Worm (Caenorhabditis elegans) whole organism, late embryonic: Measurements from ENCODE around the gene Y47D7A.13.

ENCODE experiments used
- C08G9.2 ChIP-seq: sonication (generic microtip); optimal IDR thresholded peaks from 2 replicates; lab custom pipeline; 2016; ENCODE audit warnings: mild to moderate bottlenecking, missing genetic modification characterization, moderate library complexity, missing compliant biosample characterization
- F13H6.1 ChIP-seq: sonication (generic microtip); optimal IDR thresholded peaks from 2 replicates; lab custom pipeline; 2016; ENCODE audit warnings: missing genetic modification characterization, missing compliant biosample characterization
- K09A11.1 ChIP-seq: sonication (generic microtip); optimal IDR thresholded peaks from 2 replicates; lab custom pipeline; 2017; ENCODE audit warnings: antibody characterized with exemption, mild to moderate bottlenecking, missing genetic modification characterization, missing compliant biosample characterization; ENCODE audit not compliant: insufficient read depth
- Y22D7AL.16 ChIP-seq: sonication (generic microtip); optimal IDR thresholded peaks from 2 replicates; lab custom pipeline; 2016; ENCODE audit warnings: missing genetic modification characterization, missing compliant biosample characterization
- ahr-1 ChIP-seq: sonication (generic microtip); optimal IDR thresholded peaks from 2 replicates; lab custom pipeline; 2016; ENCODE audit warnings: missing genetic modification characterization, missing compliant biosample characterization
- ama-1 ChIP-seq: fragments of 150-350 bp; optimal IDR thresholded peaks from 2 replicates; lab custom pipeline; 2014
- ceh-19 ChIP-seq: fragments of 200-800 bp; sonication (Bioruptor generic); optimal IDR thresholded peaks from 2 replicates; lab custom pipeline; 2018; ENCODE audit warnings: mild to moderate bottlenecking, missing genetic modification characterization, missing compliant biosample characterization
- ceh-22 ChIP-seq: sonication (generic microtip); optimal IDR thresholded peaks from 2 replicates; lab custom pipeline; 2017; ENCODE audit warnings: missing biosample characterization, missing genetic modification characterization
- ceh-31 ChIP-seq: sonication (generic microtip); optimal IDR thresholded peaks from 2 replicates; lab custom pipeline; 2016; ENCODE audit warnings: missing genetic modification characterization, missing compliant biosample characterization
- ceh-34 ChIP-seq: sonication (generic microtip); optimal IDR thresholded peaks from 2 replicates; lab custom pipeline; 2016; ENCODE audit warnings: mild to moderate bottlenecking, missing genetic modification characterization, missing compliant biosample characterization
- ceh-48 ChIP-seq: sonication (generic microtip); optimal IDR thresholded peaks from 2 replicates; lab custom pipeline; 2016; ENCODE audit warnings: missing genetic modification characterization, inconsistent platforms, missing compliant biosample characterization
- ceh-6 ChIP-seq: fragments of 200-800 bp; sonication (Bioruptor generic); optimal IDR thresholded peaks from 2 replicates; lab custom pipeline; 2018; ENCODE audit warnings: mild to moderate bottlenecking, missing genetic modification characterization, missing compliant biosample characterization
- ceh-9 ChIP-seq: sonication (generic microtip); optimal IDR thresholded peaks from 2 replicates; lab custom pipeline; 2016; ENCODE audit warnings: mild to moderate bottlenecking, missing genetic modification characterization, inconsistent platforms, missing compliant biosample characterization
- dve-1 ChIP-seq: sonication (generic microtip); optimal IDR thresholded peaks from 2 replicates; lab custom pipeline; 2017; ENCODE audit warnings: antibody characterized with exemption, mild to moderate bottlenecking, missing genetic modification characterization, missing compliant biosample characterization
- ets-4 ChIP-seq: sonication (generic microtip); optimal IDR thresholded peaks from 2 replicates; lab custom pipeline; 2016; ENCODE audit warnings: missing genetic modification characterization, missing compliant biosample characterization
- fax-1 ChIP-seq: sonication (generic microtip); optimal IDR thresholded peaks from 2 replicates; lab custom pipeline; 2016; ENCODE audit warnings: missing genotype, missing genetic modification characterization, missing compliant biosample characterization
- fkh-10 ChIP-seq: fragments of 150-350 bp; optimal IDR thresholded peaks from 2 replicates; lab custom pipeline; 2014; ENCODE audit warnings: missing biosample characterization, missing genetic modification reagents, missing genetic modification characterization
- fkh-6 ChIP-seq: sonication (generic microtip); optimal IDR thresholded peaks from 2 replicates; lab custom pipeline; 2016; ENCODE audit warnings: missing genetic modification characterization, missing compliant biosample characterization
- gmeb-2 ChIP-seq: sonication (generic microtip); optimal IDR thresholded peaks from 2 replicates; lab custom pipeline; 2016; ENCODE audit warnings: missing genetic modification characterization, inconsistent platforms, missing compliant biosample characterization
- hlh-15 ChIP-seq: sonication (generic microtip); optimal IDR thresholded peaks from 2 replicates; lab custom pipeline; 2016; ENCODE audit warnings: missing genetic modification characterization, missing compliant biosample characterization
- hlh-6 ChIP-seq: sonication (generic microtip); optimal IDR thresholded peaks from 2 replicates; lab custom pipeline; 2016; ENCODE audit warnings: missing genotype, missing genetic modification characterization, missing compliant biosample characterization
- hlh-8 ChIP-seq: sonication (generic microtip); optimal IDR thresholded peaks from 2 replicates; lab custom pipeline; 2016; ENCODE audit warnings: missing genotype, missing genetic modification characterization, missing compliant biosample characterization
- madf-2 ChIP-seq: sonication (generic microtip); optimal IDR thresholded peaks from 2 replicates; lab custom pipeline; 2017; ENCODE audit warnings: missing genetic modification characterization, missing compliant biosample characterization
- pqm-1 ChIP-seq: sonication (generic microtip); optimal IDR thresholded peaks from 2 replicates; lab custom pipeline; 2016; ENCODE audit warnings: missing genetic modification characterization, missing compliant biosample characterization
- pros-1 ChIP-seq: fragments of 150-350 bp; optimal IDR thresholded peaks from 2 replicates; lab custom pipeline; 2014; ENCODE audit warnings: missing biosample characterization, missing genetic modification reagents, missing genetic modification characterization
- ref-2 ChIP-seq: sonication (generic microtip); optimal IDR thresholded peaks from 2 replicates; lab custom pipeline; 2016; ENCODE audit warnings: missing genetic modification characterization, missing compliant biosample characterization
- sox-2 ChIP-seq: fragments of 200-800 bp; sonication (Bioruptor generic); IDR thresholded peaks from 2 replicates; pipeline ENCODE4 v1.3.6; 2022; ENCODE audit warnings: missing genetic modification reagents, missing genetic modification characterization, missing compliant biosample characterization
- sox-4 ChIP-seq: sonication (generic microtip); optimal IDR thresholded peaks from 2 replicates; lab custom pipeline; 2017; ENCODE audit warnings: mild to moderate bottlenecking, missing genetic modification characterization, inconsistent platforms, missing compliant biosample characterization
- syd-9 ChIP-seq: sonication (generic microtip); optimal IDR thresholded peaks from 2 replicates; lab custom pipeline; 2016; ENCODE audit warnings: mild to moderate bottlenecking, missing genetic modification characterization, moderate library complexity, missing compliant biosample characterization
- tbx-7 ChIP-seq: sonication (generic microtip); optimal IDR thresholded peaks from 2 replicates; lab custom pipeline; 2016; ENCODE audit warnings: missing genotype, missing genetic modification characterization, missing compliant biosample characterization
- ttx-3 ChIP-seq: sonication (generic microtip); optimal IDR thresholded peaks from 2 replicates; lab custom pipeline; 2016; ENCODE audit warnings: missing genetic modification reagents, missing genetic modification characterization, missing compliant biosample characterization
- unc-86 ChIP-seq: sonication (generic microtip); optimal IDR thresholded peaks from 2 replicates; lab custom pipeline; 2016; ENCODE audit warnings: missing genetic modification characterization, missing compliant biosample characterization
- ztf-16 ChIP-seq: sonication (generic microtip); optimal IDR thresholded peaks from 2 replicates; lab custom pipeline; 2017; ENCODE audit warnings: missing genetic modification characterization, missing compliant biosample characterization

Y47D7A.13 gene

ce11 chrV:4407519-4407918 lies 28.2 kb downstream of the Y47D7A.13 start, which contains the start of gene nhr-118:
Gene nhr-118 (plus strand): TSS chrV:4407819.
- TF ChIP-seq ceh-19 (GFP tag; lab: Kevin White, UChicago): no peak
- no peak for TF ChIP-seq ttx-3 (tag; lab: Kevin White, UChicago)
- TF ChIP-seq gmeb-2 (tag; lab: Kevin White, UChicago): no peak
- no peak for TF ChIP-seq madf-2 (tag; lab: Kevin White, UChicago)
- TF ChIP-seq ceh-22 (tag; lab: Kevin White, UChicago): no peak
- TF ChIP-seq ceh-34: no peak
- TF ChIP-seq, all 69 proteins: peak for 0

ce11 chrV:4401865-4402264 lies 33.9 kb downstream of the Y47D7A.13 start, which contains the start of gene F13A2.5:
Gene F13A2.5 (minus strand): TSS chrV:4401965.
- no peak for TF ChIP-seq ceh-31 (tag; lab: Kevin White, UChicago)
- no peak for TF ChIP-seq syd-9 (tag; lab: Kevin White, UChicago)
- no peak for TF ChIP-seq ahr-1 (tag; lab: Kevin White, UChicago)
- TF ChIP-seq fkh-10 (GFP tag; lab: Kevin White, UChicago): no peak
- no peak for TF ChIP-seq ceh-48
- no peak for TF ChIP-seq hlh-6 (tag; lab: Kevin White, UChicago)
- no peak for TF ChIP-seq fkh-6 (tag; lab: Kevin White, UChicago)
- TF ChIP-seq Y22D7AL.16 (tag; lab: Kevin White, UChicago): no peak
- TF ChIP-seq pqm-1 (tag; lab: Kevin White, UChicago): no peak
- TF ChIP-seq ceh-19 (GFP tag; lab: Kevin White, UChicago): no peak
- no peak for TF ChIP-seq fax-1 (tag; lab: Kevin White, UChicago)
- TF ChIP-seq ref-2: no peak
- no peak for TF ChIP-seq sox-2 (GFP tag; lab: Robert Waterston, UW)
- TF ChIP-seq F13H6.1 (tag; lab: Kevin White, UChicago): no peak

ce11 chrV:4400118-4400517 lies 35.6 kb downstream of the Y47D7A.13 start, which contains the start of gene F13A2.4:
Gene F13A2.4 (minus strand): TSS chrV:4400218.
- TF ChIP-seq dve-1: no peak
- no peak for TF ChIP-seq ztf-16

ce11 chrV:4398884-4399283 lies 36.8 kb downstream of the Y47D7A.13 start:
- TF ChIP-seq unc-86: no peak

ce11 chrV:4398127-4398526 lies 37.6 kb downstream of the Y47D7A.13 start:
- TF ChIP-seq ets-4 (tag; lab: Kevin White, UChicago): no peak
- no peak for TF ChIP-seq tbx-7 (tag; lab: Kevin White, UChicago)
- TF ChIP-seq K09A11.1 (tag; lab: Kevin White, UChicago): no peak

ce11 chrV:4396257-4396656 lies 39.5 kb downstream of the Y47D7A.13 start, which contains the start of gene F13A2.3:
Gene F13A2.3 (minus strand): TSS chrV:4396357.
- no peak for TF ChIP-seq ztf-16
- no peak for TF ChIP-seq hlh-8 (tag; lab: Kevin White, UChicago)
- no peak for TF ChIP-seq pros-1 (tag; lab: Kevin White, UChicago)

ce11 chrV:4387916-4388315 lies 47.8 kb downstream of the Y47D7A.13 start:
- TF ChIP-seq C08G9.2 (tag; lab: Kevin White, UChicago) (no peak), Y22D7AL.16 (tag; lab: Kevin White, UChicago) (no peak), syd-9 (tag; lab: Kevin White, UChicago) (no peak), hlh-15 (tag; lab: Kevin White, UChicago) (no peak), ceh-19 (GFP tag; lab: Kevin White, UChicago) (no peak), gmeb-2 (tag; lab: Kevin White, UChicago) (no peak), ceh-6 (GFP tag; lab: Kevin White, UChicago) (no peak), ama-1 (lab: Kevin White, UChicago) (no peak), ceh-22 (tag; lab: Kevin White, UChicago) (no peak), ttx-3 (tag; lab: Kevin White, UChicago) (no peak), ceh-9 (tag; lab: Kevin White, UChicago) (no peak), dve-1 (no peak), sox-4 (tag; lab: Kevin White, UChicago) (no peak), hlh-8 (tag; lab: Kevin White, UChicago) (no peak)
